Worm (Caenorhabditis elegans) whole organism, L4 larva: ENCODE measurements around the gene famp-1.

Experiments used
- mdl-1 ChIP-seq, 2 experiments: fragments of 150-350 bp in 1 of 2; sonication (generic microtip) in 1 of 2; optimal IDR thresholded peaks; 2 replicates each; lab custom pipeline; 2014 to 2017; ENCODE audit warnings: missing biosample characterization in 2 of 2, missing genetic modification characterization in 2 of 2
- skn-1 ChIP-seq: fragments of 150-350 bp; optimal IDR thresholded peaks from 2 replicates; lab custom pipeline; 2014; ENCODE audit warnings: missing biosample characterization, missing genetic modification characterization

DNA sequence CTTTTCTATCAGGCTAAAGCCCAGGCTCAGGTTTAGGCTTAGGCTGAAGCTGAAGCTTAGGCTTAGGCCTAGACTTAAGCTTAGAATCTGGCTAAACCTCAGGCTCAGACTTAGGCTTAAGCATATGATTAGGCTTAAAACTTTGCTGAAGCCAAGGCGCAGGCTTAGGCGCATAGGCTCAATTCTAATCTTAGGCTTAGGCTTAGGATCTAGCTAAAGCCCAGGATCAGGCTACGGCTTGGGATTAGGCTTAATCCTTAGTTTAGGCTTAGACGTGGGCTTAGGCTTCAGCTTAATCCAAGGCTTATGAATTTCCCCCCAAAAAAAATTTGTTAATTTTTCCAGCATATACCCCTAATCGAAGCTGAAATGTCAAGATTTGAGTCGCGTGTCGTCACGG lies 34.8 kb downstream of the famp-1 start:
- TF ChIP-seq skn-1 (tag; lab: Kevin White, UChicago) (no peak), mdl-1 (tag; optimal IDR thresholded peaks at IDR 0.05; lab: Kevin White, UChicago) (no peak)
